Worm (Caenorhabditis elegans): ENCODE measurements around the gene ZK185.3.

DNA sequence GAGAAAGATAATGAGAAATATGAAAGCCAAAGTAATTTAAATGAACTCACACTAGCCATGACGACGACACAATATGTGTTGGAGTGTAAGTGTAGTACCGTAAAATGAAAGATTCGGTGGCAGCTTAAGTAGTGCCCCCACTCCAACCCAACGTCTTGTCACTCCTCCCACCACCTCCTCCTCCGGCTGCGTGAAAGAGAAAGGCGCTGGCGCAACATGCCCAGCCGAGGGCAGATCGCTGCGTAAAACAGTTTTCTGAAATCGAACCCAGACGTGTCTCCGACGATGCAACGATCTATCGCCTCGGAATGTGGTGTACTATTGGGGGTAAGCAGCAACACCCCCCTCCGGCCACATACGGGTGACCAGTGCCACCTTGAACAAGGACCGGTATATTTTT, 13.2 kb downstream of the ZK185.3 start, which contains the start of gene ZK180.5:
- TF ChIP-seq unc-62 (GFP tag; optimal IDR thresholded peaks at IDR 0.05) (no peak), nhr-237 (tag; optimal IDR thresholded peaks at IDR 0.05) (no peak)

Measured in whole organism, L3 larva.